Worm (Caenorhabditis elegans) whole organism, L4 larva: Measurements from ENCODE around the gene unc-31.

Experiments
- D1046.2 ChIP-seq: fragments of 200-800 bp; sonication (Bioruptor generic); IDR thresholded peaks from 2 replicates; pipeline ENCODE4 v1.3.6; 2022; ENCODE audit warnings: missing genetic modification characterization, missing compliant biosample characterization
- F37D6.2 ChIP-seq: sonication (generic microtip); optimal IDR thresholded peaks from 2 replicates; lab custom pipeline; 2016; ENCODE audit warnings: mild to moderate bottlenecking, missing genetic modification characterization, missing compliant biosample characterization
- F44E2.7 ChIP-seq: fragments of 200-800 bp; sonication (Bioruptor generic); IDR thresholded peaks from 2 replicates; pipeline ENCODE4 v2.1.2; 2022; ENCODE audit warnings: missing genetic modification characterization, missing compliant biosample characterization
- F49E8.2 ChIP-seq: sonication (generic microtip); optimal IDR thresholded peaks from 2 replicates; lab custom pipeline; 2016; ENCODE audit warnings: missing compliant biosample characterization, mild to moderate bottlenecking, missing genetic modification characterization, borderline replicate concordance
- R02D3.7 ChIP-seq: fragments of 150-350 bp; sonication (generic microtip); optimal IDR thresholded peaks from 3 replicates; lab custom pipeline; 2014; ENCODE audit warnings: missing biosample characterization, missing genetic modification characterization
- T20F7.1 ChIP-seq: fragments of 200-800 bp; sonication (Bioruptor generic); optimal IDR thresholded peaks from 2 replicates; lab custom pipeline; 2018; ENCODE audit warnings: mild to moderate bottlenecking, missing genetic modification characterization, missing compliant biosample characterization
- Y5F2A.4 ChIP-seq: fragments of 200-800 bp; sonication (Bioruptor generic); optimal IDR thresholded peaks from 2 replicates; lab custom pipeline; 2018; ENCODE audit warnings: mild to moderate bottlenecking, missing genetic modification characterization, missing compliant biosample characterization
- Y75B8A.6 ChIP-seq: fragments of 200-800 bp; sonication (Bioruptor generic); IDR thresholded peaks from 2 replicates; pipeline ENCODE4 v1.3.6; 2022; ENCODE audit warnings: missing genetic modification reagents, missing genetic modification characterization, missing compliant biosample characterization
- ZK546.5 ChIP-seq, 2 experiments: sonication (generic microtip); optimal IDR thresholded peaks; 2 replicates each; lab custom pipeline; 2017; ENCODE audit warnings: missing biosample characterization in 2 of 2, missing genetic modification characterization in 2 of 2
- ama-1 ChIP-seq: fragments of 150-350 bp; optimal IDR thresholded peaks from 2 replicates; lab custom pipeline; 2014; ENCODE audit warnings: inconsistent platforms, mixed read lengths
- attf-4 ChIP-seq: sonication (generic microtip); optimal IDR thresholded peaks from 3 replicates; lab custom pipeline; 2017; ENCODE audit warnings: missing biosample characterization, missing genetic modification characterization
- ceh-20 ChIP-seq: fragments of 200-800 bp; sonication (Bioruptor generic); IDR thresholded peaks from 2 replicates; pipeline ENCODE4 v1.3.6; 2022; ENCODE audit warnings: missing genetic modification reagents, missing genetic modification characterization, missing compliant biosample characterization
- ceh-44 ChIP-seq: fragments of 200-800 bp; sonication (Bioruptor generic); IDR thresholded peaks from 2 replicates; pipeline ENCODE4 v1.3.6; 2022; ENCODE audit warnings: missing genetic modification reagents, missing genetic modification characterization, missing compliant biosample characterization
- ceh-62 ChIP-seq: sonication (generic microtip); optimal IDR thresholded peaks from 2 replicates; lab custom pipeline; 2017; ENCODE audit warnings: missing biosample characterization, missing genetic modification characterization
- cey-2 ChIP-seq: sonication (generic microtip); optimal IDR thresholded peaks from 3 replicates; lab custom pipeline; 2017; ENCODE audit warnings: missing genetic modification characterization, mild to moderate bottlenecking, missing compliant biosample characterization, antibody characterized with exemption, borderline replicate concordance; ENCODE audit not compliant: insufficient read depth
- ctbp-1 ChIP-seq: fragments of 200-800 bp; sonication (Bioruptor generic); IDR thresholded peaks from 2 replicates; pipeline ENCODE4 v1.3.6; 2022; ENCODE audit warnings: missing genetic modification reagents, missing genetic modification characterization, missing compliant biosample characterization
- daf-16 ChIP-seq, 3 experiments: sonication (generic microtip); optimal IDR thresholded peaks; 2 replicates each; lab custom pipeline; 2016 to 2017; ENCODE audit warnings: missing genetic modification characterization in 3 of 3, missing genetic modification reagents in 3 of 3, mild to moderate bottlenecking in 2 of 3, missing compliant biosample characterization in 2 of 3, missing biosample characterization in 1 of 3, moderate library complexity in 1 of 3
- daf-8 ChIP-seq: fragments of 200-800 bp; sonication (Bioruptor generic); IDR thresholded peaks from 2 replicates; pipeline ENCODE4 v1.3.6; 2022; ENCODE audit warnings: missing genetic modification characterization, missing compliant biosample characterization
- dmd-8 ChIP-seq: fragments of 200-800 bp; sonication (Bioruptor generic); IDR thresholded peaks from 2 replicates; pipeline ENCODE4 v1.3.6; 2022; ENCODE audit warnings: missing genetic modification characterization, missing compliant biosample characterization
- dpl-1 ChIP-seq: fragments of 150-350 bp; optimal IDR thresholded peaks from 2 replicates; lab custom pipeline; 2014; ENCODE audit warnings: missing biosample characterization, missing genetic modification reagents, missing genetic modification characterization
- fos-1 ChIP-seq: fragments of 150-350 bp; optimal IDR thresholded peaks from 2 replicates; lab custom pipeline; 2014; ENCODE audit warnings: missing biosample characterization, missing genetic modification characterization
- gei-8 ChIP-seq: fragments of 200-800 bp; sonication (Bioruptor generic); optimal IDR thresholded peaks from 2 replicates; lab custom pipeline; 2018; ENCODE audit warnings: mild to moderate bottlenecking, missing genetic modification characterization, missing compliant biosample characterization
- hif-1 ChIP-seq, 2 experiments: sonication (generic microtip); optimal IDR thresholded peaks; 2 replicates each; lab custom pipeline; 2016 to 2017; ENCODE audit warnings: missing compliant biosample characterization in 2 of 2, missing genetic modification characterization in 2 of 2, missing genetic modification reagents in 2 of 2, missing genotype in 2 of 2, mild to moderate bottlenecking in 1 of 2
- hlh-30 ChIP-seq: sonication (generic microtip); optimal IDR thresholded peaks from 2 replicates; lab custom pipeline; 2017; ENCODE audit warnings: antibody characterized with exemption, mild to moderate bottlenecking, missing genetic modification characterization, missing compliant biosample characterization; ENCODE audit not compliant: insufficient read depth
- hmg-1.1 ChIP-seq: fragments of 200-800 bp; sonication (Bioruptor generic); IDR thresholded peaks from 2 replicates; pipeline ENCODE4 v1.3.6; 2022; ENCODE audit warnings: missing genetic modification reagents, missing genetic modification characterization, missing compliant biosample characterization
- jun-1 ChIP-seq: fragments of 150-350 bp; optimal IDR thresholded peaks from 2 replicates; lab custom pipeline; 2014; ENCODE audit warnings: missing biosample characterization, missing genetic modification reagents, missing genetic modification characterization
- lin-1 ChIP-seq: fragments of 200-800 bp; sonication (Bioruptor generic); IDR thresholded peaks from 2 replicates; pipeline ENCODE4 v1.3.6; 2022; ENCODE audit warnings: missing genetic modification reagents, missing genetic modification characterization, missing compliant biosample characterization
- lin-13 ChIP-seq: fragments of 150-350 bp; optimal IDR thresholded peaks from 2 replicates; lab custom pipeline; 2014; ENCODE audit warnings: missing biosample characterization, missing genetic modification reagents, missing genetic modification characterization
- lin-15B ChIP-seq: fragments of 150-350 bp; sonication (generic microtip); optimal IDR thresholded peaks from 3 replicates; lab custom pipeline; 2014; ENCODE audit warnings: missing biosample characterization, missing genetic modification characterization
- lin-39 ChIP-seq: fragments of 150-350 bp; optimal IDR thresholded peaks from 2 replicates; lab custom pipeline; 2014; ENCODE audit warnings: missing biosample characterization, missing genetic modification reagents, missing genetic modification characterization
- lir-3 ChIP-seq: sonication (generic microtip); optimal IDR thresholded peaks from 2 replicates; lab custom pipeline; 2016; ENCODE audit warnings: mild to moderate bottlenecking, missing genetic modification characterization, missing compliant biosample characterization
- mdl-1 ChIP-seq, 2 experiments: fragments of 150-350 bp in 1 of 2; sonication (generic microtip) in 1 of 2; optimal IDR thresholded peaks; 2 replicates each; lab custom pipeline; 2014 to 2017; ENCODE audit warnings: missing biosample characterization in 2 of 2, missing genetic modification characterization in 2 of 2
- mdt-29 ChIP-seq: fragments of 200-800 bp; sonication (Bioruptor generic); IDR thresholded peaks from 2 replicates; pipeline ENCODE4 v1.3.6; 2022; ENCODE audit warnings: missing genetic modification reagents, missing genetic modification characterization, missing compliant biosample characterization
- mep-1 ChIP-seq: fragments of 150-350 bp; sonication (generic microtip); optimal IDR thresholded peaks from 3 replicates; lab custom pipeline; 2014; ENCODE audit warnings: missing biosample characterization, missing genetic modification characterization
- mxl-3 ChIP-seq: fragments of 200-800 bp; sonication (Bioruptor generic); optimal IDR thresholded peaks from 2 replicates; lab custom pipeline; 2018; ENCODE audit warnings: mild to moderate bottlenecking, missing genetic modification characterization, missing compliant biosample characterization
- nhr-11 ChIP-seq: fragments of 150-350 bp; optimal IDR thresholded peaks from 2 replicates; lab custom pipeline; 2014; ENCODE audit warnings: missing biosample characterization, missing genetic modification characterization
- nhr-237 ChIP-seq: sonication (generic microtip); optimal IDR thresholded peaks from 2 replicates; lab custom pipeline; 2017; ENCODE audit warnings: missing biosample characterization, missing genetic modification characterization
- nhr-42 ChIP-seq: fragments of 200-800 bp; sonication (Bioruptor generic); IDR thresholded peaks from 2 replicates; pipeline ENCODE4 v1.3.6; 2022; ENCODE audit warnings: missing genetic modification characterization, missing compliant biosample characterization
- nhr-48 ChIP-seq: sonication (generic microtip); optimal IDR thresholded peaks from 2 replicates; lab custom pipeline; 2016; ENCODE audit warnings: mild to moderate bottlenecking, missing genetic modification characterization, missing compliant biosample characterization
- nhr-6 ChIP-seq: fragments of 150-350 bp; optimal IDR thresholded peaks from 2 replicates; lab custom pipeline; 2014; ENCODE audit warnings: missing biosample characterization, missing genetic modification characterization
- pha-4 ChIP-seq, 2 experiments: fragments of 150-350 bp in 1 of 2; fragments of 200-800 bp in 1 of 2; sonication (Bioruptor generic) in 1 of 2; IDR thresholded peaks in 1 of 2; optimal IDR thresholded peaks in 1 of 2; 2 replicates each; pipeline versions ENCODE4 v1.3.6 to Lab custom; 2014 to 2022; ENCODE audit warnings: missing genetic modification characterization in 2 of 2, missing genetic modification reagents in 2 of 2, missing biosample characterization in 1 of 2, missing compliant biosample characterization in 1 of 2
- php-3 ChIP-seq: fragments of 200-800 bp; sonication (Bioruptor generic); IDR thresholded peaks from 2 replicates; pipeline ENCODE4 v1.3.6; 2022; ENCODE audit warnings: missing genetic modification reagents, missing genetic modification characterization, missing compliant biosample characterization
- pqm-1 ChIP-seq: sonication (generic microtip); optimal IDR thresholded peaks from 2 replicates; lab custom pipeline; 2017; ENCODE audit warnings: missing biosample characterization, missing genetic modification characterization
- rbr-2 ChIP-seq: sonication (generic microtip); optimal IDR thresholded peaks from 2 replicates; lab custom pipeline; 2016; ENCODE audit warnings: missing genotype, missing genetic modification characterization, missing compliant biosample characterization
- sdz-12 ChIP-seq: fragments of 200-800 bp; sonication (Bioruptor generic); optimal IDR thresholded peaks from 2 replicates; lab custom pipeline; 2018; ENCODE audit warnings: mild to moderate bottlenecking, missing genetic modification characterization, missing compliant biosample characterization
- spr-1 ChIP-seq: sonication (generic microtip); optimal IDR thresholded peaks from 2 replicates; lab custom pipeline; 2016; ENCODE audit warnings: mild to moderate bottlenecking, missing genetic modification characterization, missing compliant biosample characterization
- spr-3 ChIP-seq: fragments of 200-800 bp; sonication (Bioruptor generic); optimal IDR thresholded peaks from 2 replicates; lab custom pipeline; 2018; ENCODE audit warnings: mild to moderate bottlenecking, missing genetic modification characterization, missing compliant biosample characterization
- tag-97 ChIP-seq: fragments of 200-800 bp; sonication (Bioruptor generic); IDR thresholded peaks from 2 replicates; pipeline ENCODE4 v1.3.6; 2022; ENCODE audit warnings: missing genetic modification characterization, missing compliant biosample characterization
- zip-11 ChIP-seq: fragments of 200-800 bp; sonication (Bioruptor generic); IDR thresholded peaks from 2 replicates; pipeline ENCODE4 v1.3.6; 2022; ENCODE audit warnings: missing genetic modification characterization, missing compliant biosample characterization
- ztf-11 ChIP-seq: fragments of 150-350 bp; optimal IDR thresholded peaks from 2 replicates; lab custom pipeline; 2014; ENCODE audit warnings: missing biosample characterization, missing genetic modification characterization
- ztf-7 ChIP-seq: fragments of 150-350 bp; optimal IDR thresholded peaks from 2 replicates; lab custom pipeline; 2014; ENCODE audit warnings: missing biosample characterization, missing genetic modification characterization

Gene unc-31

DNA sequence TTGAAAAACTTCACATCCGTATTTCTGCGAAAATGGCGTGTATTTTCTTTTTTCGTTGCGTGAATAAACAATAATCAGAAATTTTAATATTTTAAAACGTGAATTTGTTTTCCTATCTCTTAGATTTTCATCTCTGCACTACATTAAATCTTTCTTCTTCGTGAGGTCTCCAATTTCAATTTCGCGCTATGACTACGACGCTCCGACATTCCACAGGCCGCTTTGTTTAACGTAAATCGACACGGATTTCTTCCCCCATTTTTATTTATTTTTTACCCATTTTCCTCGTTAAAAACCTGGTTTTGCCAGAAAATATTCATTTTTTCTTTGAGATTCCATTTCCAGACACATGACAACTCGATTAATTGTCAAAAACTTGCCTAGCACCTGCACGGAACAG is 49.0 kb upstream of the unc-31 start, which contains the start of the genes T23F6.3 and rbd-1 (continued):
- TF ChIP-seq ceh-20 = peak; percentile 49; the same call in 1 of the 2 replicates
- TF ChIP-seq nhr-6 (tag; lab: Kevin White, UChicago) = peak; percentile 60
- no peak for TF ChIP-seq php-3 (GFP tag; lab: Robert Waterston, UW)
- peak; percentile 100 for TF ChIP-seq T20F7.1 (GFP tag; lab: Kevin White, UChicago)
- peak in 1 of 2 experiments; percentile 4 for TF ChIP-seq daf-16 (GFP tag; optimal IDR thresholded peaks at IDR 0.05; lab: Kevin White, UChicago)
- TF ChIP-seq daf-16 (tag; optimal IDR thresholded peaks at IDR 0.05; lab: Kevin White, UChicago) = peak; percentile 35
- TF ChIP-seq ztf-7 (tag; lab: Kevin White, UChicago) = peak; percentile 74
- no peak for TF ChIP-seq tag-97 (GFP tag; lab: Robert Waterston, UW)
- TF ChIP-seq F49E8.2 = no peak
- no peak for TF ChIP-seq attf-4
- no peak for TF ChIP-seq daf-8 (GFP tag; lab: Robert Waterston, UW)
- TF ChIP-seq spr-1 (tag; lab: Kevin White, UChicago) = peak; percentile 47
- TF ChIP-seq Y5F2A.4 = no peak
- TF ChIP-seq spr-3 (GFP tag; lab: Kevin White, UChicago) = peak; percentile 14
- peak; percentile 51; the same call in 1 of the 2 replicates for TF ChIP-seq ctbp-1 (GFP tag; lab: Robert Waterston, UW)
- no peak for TF ChIP-seq fos-1 (tag; lab: Kevin White, UChicago)
- no peak for TF ChIP-seq nhr-48 (tag; lab: Kevin White, UChicago)
- peak; percentile 6 for TF ChIP-seq pqm-1
- TF ChIP-seq ama-1 (lab: Kevin White, UChicago) = no peak
- TF ChIP-seq dpl-1 (GFP tag; lab: Kevin White, UChicago) = peak; percentile 99
- TF ChIP-seq gei-8 (GFP tag; lab: Kevin White, UChicago) = no peak
- peak; percentile 78 for TF ChIP-seq hlh-30 (tag; lab: Kevin White, UChicago)
- no peak for TF ChIP-seq D1046.2 (GFP tag; lab: Robert Waterston, UW)
- TF ChIP-seq mep-1 (tag; lab: Kevin White, UChicago) = peak; percentile 80
- peak; percentile 59 for TF ChIP-seq lin-13 (GFP tag; lab: Kevin White, UChicago)
- TF ChIP-seq dmd-8 (GFP tag; lab: Robert Waterston, UW) = no peak
- no peak for TF ChIP-seq ztf-11 (tag; lab: Kevin White, UChicago)
- peak; percentile 75 for TF ChIP-seq hmg-1.1 (GFP tag; lab: Robert Waterston, UW)
- no peak for TF ChIP-seq ceh-44 (GFP tag; lab: Robert Waterston, UW)
- TF ChIP-seq cey-2 (tag; lab: Kevin White, UChicago) = no peak
- no peak for TF ChIP-seq zip-11 (GFP tag; lab: Robert Waterston, UW)
- no peak for TF ChIP-seq ZK546.5 (tag; optimal IDR thresholded peaks at IDR 0.05; lab: Kevin White, UChicago)
- peak; percentile 34 for TF ChIP-seq mxl-3 (GFP tag; lab: Kevin White, UChicago)
- TF ChIP-seq lin-39 (tag; lab: Kevin White, UChicago) = no peak
- TF ChIP-seq lir-3 = no peak
- TF ChIP-seq mdt-29 (GFP tag; lab: Robert Waterston, UW) = no peak
- peak; percentile 66; the same call in 1 of the 2 replicates for TF ChIP-seq nhr-42
- peak in 1 of 2 experiments; percentile 79 for TF ChIP-seq hif-1 (tag; optimal IDR thresholded peaks at IDR 0.05; lab: Kevin White, UChicago)
- TF ChIP-seq ceh-62 (tag; lab: Kevin White, UChicago) = no peak
- TF ChIP-seq jun-1 (tag; lab: Kevin White, UChicago) = peak; percentile 36
- peak; percentile 54; the same call in 1 of the 2 replicates for TF ChIP-seq pha-4 (GFP tag; IDR thresholded peaks at IDR 0.05; lab: Robert Waterston, UW)
- peak; percentile 83 for TF ChIP-seq pha-4 (tag; optimal IDR thresholded peaks at IDR 0.05; lab: Kevin White, UChicago)
- TF ChIP-seq F44E2.7 (GFP tag; lab: Robert Waterston, UW) = no peak
- peak; percentile 81 for TF ChIP-seq R02D3.7 (tag; lab: Kevin White, UChicago)
- TF ChIP-seq rbr-2 (tag; lab: Kevin White, UChicago) = peak; percentile 67
- TF ChIP-seq lin-1 = peak; percentile 36; the same call in 1 of the 2 replicates
- no peak for TF ChIP-seq Y75B8A.6
- TF ChIP-seq lin-15B (tag; lab: Kevin White, UChicago) = no peak
- no peak for TF ChIP-seq sdz-12 (GFP tag; lab: Kevin White, UChicago)
- no peak for TF ChIP-seq F37D6.2
- peak; percentile 65 for TF ChIP-seq nhr-11 (tag; lab: Kevin White, UChicago)
- peak in 1 of 2 experiments; percentile 22 for TF ChIP-seq mdl-1 (tag; optimal IDR thresholded peaks at IDR 0.05; lab: Kevin White, UChicago)
- no peak for TF ChIP-seq nhr-237
